Worm (Caenorhabditis elegans) whole organism, L4/young adult: ENCODE measurements around the gene M02D8.3.

Source experiments
- dao-5 ChIP-seq: sonication (generic microtip); optimal IDR thresholded peaks from 2 replicates; lab custom pipeline; 2016; ENCODE audit warnings: missing genotype, missing genetic modification characterization, moderate library complexity, missing compliant biosample characterization
- him-1 ChIP-seq: sonication (generic microtip); optimal IDR thresholded peaks from 2 replicates; lab custom pipeline; 2016; ENCODE audit warnings: missing genotype, missing genetic modification reagents, missing genetic modification characterization, missing compliant biosample characterization

DNA sequence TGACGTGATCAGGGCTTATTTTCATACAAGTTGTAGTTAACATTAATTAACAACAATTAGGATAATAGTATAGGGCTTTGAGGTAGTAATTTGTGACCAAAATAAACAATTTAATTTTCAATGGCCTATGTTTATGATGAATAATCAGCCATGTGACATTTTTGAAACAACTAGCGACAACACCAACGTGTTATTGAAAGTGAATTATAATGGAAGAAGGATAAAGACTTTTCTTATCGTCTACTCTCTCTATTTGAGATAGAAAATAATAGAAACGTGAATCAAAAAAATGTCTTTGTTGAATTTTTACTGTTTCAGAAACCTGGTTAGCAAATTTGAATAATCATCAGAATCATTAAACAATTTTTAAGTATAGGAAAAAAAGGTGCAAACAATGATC lies 986 bp upstream of the M02D8.3 start:
- TF ChIP-seq him-1 (tag; lab: Kevin White, UChicago) (no peak), dao-5 (tag; lab: Kevin White, UChicago) (no peak)
